Fruit fly (Drosophila melanogaster) whole organism, embryonic: Measurements from ENCODE around the gene CG34026.

Experiments
- BEAF-32 ChIP-seq: fragments of 200-800 bp; sonication (Bioruptor generic); optimal IDR thresholded peaks from 3 replicates; lab custom pipeline; 2017; ENCODE audit warnings: missing biosample characterization, missing genetic modification characterization, mild to moderate bottlenecking, moderate library complexity, missing genetic modification reagents
- Blimp-1 ChIP-seq: fragments of 200-800 bp; sonication (Bioruptor generic); optimal IDR thresholded peaks from 3 replicates; lab custom pipeline; 2018; ENCODE audit warnings: missing biosample characterization, missing genetic modification characterization, mild to moderate bottlenecking, moderate library complexity, missing genetic modification reagents
- CG10565 ChIP-seq: fragments of 200-800 bp; sonication (Bioruptor generic); optimal IDR thresholded peaks from 3 replicates; lab custom pipeline; 2016; ENCODE audit warnings: missing biosample characterization, mild to moderate bottlenecking, missing genetic modification characterization
- CG12071 ChIP-seq: fragments of 200-800 bp; sonication (Bioruptor generic); optimal IDR thresholded peaks from 3 replicates; lab custom pipeline; 2018; ENCODE audit warnings: missing biosample characterization, mild to moderate bottlenecking, missing genetic modification characterization
- CG14014 ChIP-seq: fragments of 200-800 bp; sonication (Bioruptor generic); IDR thresholded peaks from 2 replicates; pipeline ENCODE4 v1.3.6; 2022; ENCODE audit warnings: missing biosample characterization, missing genetic modification characterization
- CG1603 ChIP-seq: fragments of 200-800 bp; sonication (Bioruptor generic); optimal IDR thresholded peaks from 2 replicates; lab custom pipeline; 2019; ENCODE audit warnings: missing biosample characterization, mild to moderate bottlenecking, missing genetic modification characterization, moderate library complexity
- CG16779 ChIP-seq: fragments of 200-800 bp; sonication (Bioruptor generic); IDR thresholded peaks from 2 replicates; pipeline ENCODE4 v1.3.6; 2022; ENCODE audit warnings: missing biosample characterization, missing genetic modification characterization
- CG18599 ChIP-seq: fragments of 200-800 bp; sonication (Bioruptor generic); optimal IDR thresholded peaks from 3 replicates; lab custom pipeline; 2017; ENCODE audit warnings: missing biosample characterization, missing genetic modification characterization, mild to moderate bottlenecking, moderate library complexity, missing genetic modification reagents
- CG18619 ChIP-seq: fragments of 200-800 bp; sonication (Bioruptor generic); optimal IDR thresholded peaks from 3 replicates; lab custom pipeline; 2017; ENCODE audit warnings: missing biosample characterization, mild to moderate bottlenecking, missing genetic modification characterization
- CG2199 ChIP-seq: fragments of 200-800 bp; sonication (Bioruptor generic); IDR thresholded peaks from 3 replicates; pipeline ENCODE4 v1.3.6; 2022; ENCODE audit warnings: missing biosample characterization, missing genetic modification characterization
- CG30431 ChIP-seq: fragments of 200-800 bp; sonication (Bioruptor generic); optimal IDR thresholded peaks from 2 replicates; lab custom pipeline; 2017; ENCODE audit warnings: missing biosample characterization, missing genetic modification characterization
- CG33213 ChIP-seq: fragments of 200-800 bp; sonication (Bioruptor generic); optimal IDR thresholded peaks from 3 replicates; lab custom pipeline; 2016; ENCODE audit warnings: missing biosample characterization, missing genetic modification characterization
- CG34422 ChIP-seq: fragments of 200-800 bp; sonication (Bioruptor generic); IDR thresholded peaks from 3 replicates; pipeline ENCODE4 v1.3.6; 2022; ENCODE audit warnings: missing biosample characterization, missing genetic modification characterization
- CG4328 ChIP-seq: fragments of 200-800 bp; sonication (Bioruptor generic); optimal IDR thresholded peaks from 3 replicates; lab custom pipeline; 2017; ENCODE audit warnings: missing biosample characterization, missing genetic modification reagents, missing genetic modification characterization
- CG43689 ChIP-seq: fragments of 200-800 bp; sonication (Bioruptor generic); IDR thresholded peaks from 2 replicates; pipeline ENCODE4 v1.3.6; 2022; ENCODE audit warnings: missing biosample characterization, missing genetic modification characterization
- CG5953 ChIP-seq: fragments of 200-800 bp; sonication (Bioruptor generic); IDR thresholded peaks from 2 replicates; pipeline ENCODE4 v1.3.6; 2022; ENCODE audit warnings: missing biosample characterization, missing genetic modification characterization
- CG6272 ChIP-seq: fragments of 200-800 bp; sonication (Bioruptor generic); IDR thresholded peaks from 2 replicates; pipeline ENCODE4 v1.3.6; 2022; ENCODE audit warnings: missing biosample characterization, missing genetic modification characterization
- CG7786 ChIP-seq: fragments of 200-800 bp; sonication (Bioruptor generic); optimal IDR thresholded peaks from 2 replicates; lab custom pipeline; 2016; ENCODE audit warnings: missing biosample characterization, missing genetic modification characterization
- CG8388 ChIP-seq: fragments of 200-800 bp; sonication (Bioruptor generic); optimal IDR thresholded peaks from 2 replicates; lab custom pipeline; 2019; ENCODE audit warnings: missing biosample characterization, mild to moderate bottlenecking, missing genetic modification characterization, moderate library complexity
- CG9215 ChIP-seq: fragments of 200-800 bp; sonication (Bioruptor generic); IDR thresholded peaks from 2 replicates; pipeline ENCODE4 v1.3.6; 2022; ENCODE audit warnings: missing biosample characterization, missing genetic modification characterization
- CTCF ChIP-seq: fragments of 200-800 bp; sonication (Bioruptor generic); optimal IDR thresholded peaks from 2 replicates; lab custom pipeline; 2017; ENCODE audit warnings: missing biosample characterization, mild to moderate bottlenecking, missing genetic modification characterization, moderate library complexity
- Gsc ChIP-seq: fragments of 200-800 bp; sonication (Bioruptor generic); IDR thresholded peaks from 2 replicates; pipeline ENCODE4 v1.3.6; 2022; ENCODE audit warnings: missing biosample characterization, missing genetic modification characterization
- H15 ChIP-seq: fragments of 200-800 bp; sonication (Bioruptor generic); IDR thresholded peaks from 3 replicates; pipeline ENCODE4 v1.3.6; 2022; ENCODE audit warnings: missing biosample characterization, missing genetic modification characterization
- HmgD ChIP-seq: fragments of 200-800 bp; sonication (Bioruptor generic); optimal IDR thresholded peaks from 3 replicates; lab custom pipeline; 2016; ENCODE audit warnings: missing biosample characterization, missing genetic modification characterization
- Mes4 ChIP-seq: fragments of 200-800 bp; sonication (Bioruptor generic); optimal IDR thresholded peaks from 2 replicates; lab custom pipeline; 2016; ENCODE audit warnings: missing biosample characterization, missing genetic modification characterization
- NK7.1 ChIP-seq: fragments of 200-800 bp; sonication (Bioruptor generic); optimal IDR thresholded peaks from 3 replicates; lab custom pipeline; 2016; ENCODE audit warnings: missing biosample characterization, missing genetic modification characterization
- Optix ChIP-seq: fragments of 200-800 bp; sonication (Bioruptor generic); IDR thresholded peaks from 3 replicates; pipeline ENCODE4 v1.3.6; 2022; ENCODE audit warnings: missing biosample characterization, missing genetic modification characterization
- PHDP ChIP-seq: fragments of 200-800 bp; sonication (Bioruptor generic); optimal IDR thresholded peaks from 3 replicates; lab custom pipeline; 2018; ENCODE audit warnings: missing biosample characterization, mild to moderate bottlenecking, missing genetic modification characterization, moderate library complexity
- Pdp1 ChIP-seq, 2 experiments: fragments of 200-800 bp; sonication (Bioruptor generic); optimal IDR thresholded peaks; 3 replicates each; lab custom pipeline; 2016; ENCODE audit warnings: missing biosample characterization in 2 of 2, missing genetic modification characterization in 2 of 2, mild to moderate bottlenecking in 1 of 2, moderate library complexity in 1 of 2
- Rx ChIP-seq: fragments of 200-800 bp; sonication (Bioruptor generic); IDR thresholded peaks from 2 replicates; pipeline ENCODE4 v1.3.6; 2022; ENCODE audit warnings: missing biosample characterization, missing genetic modification characterization
- Stat92E ChIP-seq, 3 experiments: fragments of >200 bp in 2 of 3; fragments of 200-800 bp in 1 of 3; sonication (Bioruptor generic) in 1 of 3; optimal IDR thresholded peaks; 2 replicates each; lab custom pipeline; 2017 to 2019; ENCODE audit warnings: missing biosample characterization in 3 of 3, missing genetic modification characterization in 3 of 3, mild to moderate bottlenecking in 1 of 3, moderate library complexity in 1 of 3
- Vsx1 ChIP-seq: fragments of 200-800 bp; sonication (Bioruptor generic); optimal IDR thresholded peaks from 2 replicates; lab custom pipeline; 2017; ENCODE audit warnings: missing biosample characterization, mild to moderate bottlenecking, missing genetic modification characterization, missing genetic modification reagents
- Xbp1 ChIP-seq: fragments of 200-800 bp; sonication (Bioruptor generic); optimal IDR thresholded peaks from 3 replicates; lab custom pipeline; 2016; ENCODE audit warnings: missing biosample characterization, mild to moderate bottlenecking, missing genetic modification characterization
- al ChIP-seq: fragments of 200-800 bp; sonication (Bioruptor generic); IDR thresholded peaks from 2 replicates; pipeline ENCODE4 v1.3.6; 2022; ENCODE audit warnings: missing biosample characterization, missing genetic modification characterization
- danr ChIP-seq: fragments of 200-800 bp; sonication (Bioruptor generic); IDR thresholded peaks from 2 replicates; pipeline ENCODE4 v1.3.6; 2022; ENCODE audit warnings: missing biosample characterization, missing genetic modification characterization
- eyg ChIP-seq: fragments of 200-800 bp; sonication (Bioruptor generic); optimal IDR thresholded peaks from 3 replicates; lab custom pipeline; 2016; ENCODE audit warnings: missing biosample characterization, missing genetic modification characterization
- fd102C ChIP-seq: fragments of 200-800 bp; sonication (Bioruptor generic); optimal IDR thresholded peaks from 2 replicates; lab custom pipeline; 2018; ENCODE audit warnings: missing biosample characterization, mild to moderate bottlenecking, missing genetic modification characterization, moderate library complexity
- jing ChIP-seq: fragments of 200-800 bp; sonication (Bioruptor generic); optimal IDR thresholded peaks from 2 replicates; lab custom pipeline; 2018; ENCODE audit warnings: missing biosample characterization, mild to moderate bottlenecking, missing genetic modification characterization
- knrl ChIP-seq: fragments of 200-800 bp; sonication (Bioruptor generic); IDR thresholded peaks from 3 replicates; pipeline ENCODE4 v1.3.6; 2022; ENCODE audit warnings: missing biosample characterization, missing genetic modification characterization; ENCODE audit not compliant: partially characterized antibody
- lab ChIP-seq: fragments of 200-800 bp; sonication (Bioruptor generic); optimal IDR thresholded peaks from 3 replicates; lab custom pipeline; 2017; ENCODE audit warnings: missing biosample characterization, missing genetic modification characterization, mild to moderate bottlenecking, moderate library complexity, missing genetic modification reagents
- nerfin-2 ChIP-seq: fragments of 200-800 bp; sonication (Bioruptor generic); IDR thresholded peaks from 2 replicates; pipeline ENCODE4 v1.3.6; 2022; ENCODE audit warnings: missing biosample characterization, missing genetic modification characterization; ENCODE audit not compliant: partially characterized antibody
- otp ChIP-seq: fragments of 200-800 bp; sonication (Bioruptor generic); IDR thresholded peaks from 3 replicates; pipeline ENCODE4, ENCODE4 v1.3.6; 2022; ENCODE audit warnings: missing biosample characterization, missing genetic modification characterization
- peb ChIP-seq: fragments of 200-800 bp; sonication (Bioruptor generic); IDR thresholded peaks from 2 replicates; pipeline ENCODE4 v1.3.6; 2022; ENCODE audit warnings: missing biosample characterization, missing genetic modification characterization
- ro ChIP-seq: fragments of 200-800 bp; sonication (Bioruptor generic); IDR thresholded peaks from 2 replicates; pipeline ENCODE4 v1.3.6; 2022; ENCODE audit warnings: missing biosample characterization, missing genetic modification characterization
- salm ChIP-seq: fragments of 200-800 bp; sonication (Bioruptor generic); optimal IDR thresholded peaks from 2 replicates; lab custom pipeline; 2018; ENCODE audit warnings: missing biosample characterization, mild to moderate bottlenecking, missing genetic modification characterization
- sc ChIP-seq, 3 experiments: fragments of >200 bp in 2 of 3; fragments of 200-800 bp in 1 of 3; sonication (Bioruptor generic) in 1 of 3; optimal IDR thresholded peaks; 2 replicates in 2 of 3; 3 replicates in 1 of 3; lab custom pipeline; 2017; ENCODE audit warnings: mild to moderate bottlenecking in 1 of 3, missing biosample characterization in 1 of 3, missing genetic modification characterization in 1 of 3, missing genetic modification reagents in 1 of 3
- seq ChIP-seq: fragments of 200-800 bp; sonication (Bioruptor generic); IDR thresholded peaks from 2 replicates; pipeline ENCODE4 v1.3.6; 2022; ENCODE audit warnings: missing biosample characterization, missing genetic modification characterization
- tio ChIP-seq: fragments of 200-800 bp; sonication (Bioruptor generic); optimal IDR thresholded peaks from 2 replicates; lab custom pipeline; 2017; ENCODE audit warnings: missing biosample characterization, missing genetic modification characterization, inconsistent platforms
- zen2 ChIP-seq: fragments of 200-800 bp; sonication (Bioruptor generic); IDR thresholded peaks from 3 replicates; pipeline ENCODE4 v1.3.6; 2022; ENCODE audit warnings: missing biosample characterization, missing genetic modification characterization; ENCODE audit not compliant: partially characterized antibody
- zfh1 ChIP-seq: fragments of 200-800 bp; sonication (Bioruptor generic); IDR thresholded peaks from 3 replicates; pipeline ENCODE4 v1.3.6; 2022; ENCODE audit warnings: missing biosample characterization, missing genetic modification characterization

The CG34026 gene

dm6 chrX:9576504-9577337, 43.1 kb downstream of the CG34026 start (continued):
- TF ChIP-seq CG16779 (GFP tag; lab: Robert Waterston, UW) (no peak), CG12071 (GFP tag; lab: Kevin White, UChicago) (peak; percentile 5), Xbp1 (GFP tag; lab: Kevin White, UChicago) (no peak), seq (GFP tag; lab: Robert Waterston, UW) (no peak), Stat92E (GFP tag; optimal IDR thresholded peaks at IDR 0.05; lab: Kevin White, UChicago) (no peak), CG30431 (GFP tag; lab: Kevin White, UChicago) (no peak), eyg (GFP tag; lab: Kevin White, UChicago) (no peak), peb (GFP tag; lab: Robert Waterston, UW) (no peak), danr (no peak), CG14014 (GFP tag; lab: Robert Waterston, UW) (no peak), Vsx1 (GFP tag; lab: Kevin White, UChicago) (no peak), PHDP (tag; lab: Kevin White, UChicago) (no peak), NK7.1 (GFP tag; lab: Kevin White, UChicago) (no peak), CG2199 (GFP tag; lab: Robert Waterston, UW) (no peak), zfh1 (0 out of 3 replicates have a peak, but pooled peaks have one; percentile 28), salm (tag; lab: Kevin White, UChicago) (no peak), nerfin-2 (GFP tag; lab: Robert Waterston, UW) (no peak), Blimp-1 (GFP tag; lab: Kevin White, UChicago) (peak; percentile 75), CG8388 (GFP tag; lab: Kevin White, UChicago) (no peak), otp (GFP tag; lab: Robert Waterston, UW) (no peak), CG5953 (GFP tag; lab: Robert Waterston, UW) (no peak), Pdp1 (GFP tag; optimal IDR thresholded peaks at IDR 0.05; lab: Kevin White, UChicago) (no peak), CG18619 (no peak), lab (GFP tag; lab: Kevin White, UChicago) (peak; percentile 34), Rx (GFP tag; lab: Robert Waterston, UW) (no peak), Optix (GFP tag; lab: Robert Waterston, UW) (no peak), Mes4 (GFP tag; lab: Kevin White, UChicago) (no peak), al (GFP tag; lab: Robert Waterston, UW) (no peak), sc (optimal IDR thresholded peaks at IDR 0.05; lab: Kevin White, UChicago) (no peak), sc (GFP tag; optimal IDR thresholded peaks at IDR 0.05; lab: Kevin White, UChicago) (no peak), CG18599 (GFP tag; lab: Kevin White, UChicago) (no peak), CG7786 (GFP tag; lab: Kevin White, UChicago) (no peak), CG43689 (GFP tag; lab: Robert Waterston, UW) (no peak), CG33213 (GFP tag; lab: Kevin White, UChicago) (no peak), CG9215 (GFP tag; lab: Robert Waterston, UW) (no peak), Gsc (GFP tag; lab: Robert Waterston, UW) (no peak), CG34422 (GFP tag; lab: Robert Waterston, UW) (no peak), CTCF (GFP tag; lab: Kevin White, UChicago) (no peak), CG1603 (tag; lab: Kevin White, UChicago) (no peak), CG10565 (no peak), fd102C (GFP tag; lab: Kevin White, UChicago) (no peak), BEAF-32 (no peak), ro (GFP tag; lab: Robert Waterston, UW) (no peak), H15 (GFP tag; lab: Robert Waterston, UW) (no peak), tio (GFP tag; lab: Kevin White, UChicago) (no peak), zen2 (GFP tag; lab: Robert Waterston, UW) (no peak), HmgD (no peak), knrl (GFP tag; lab: Robert Waterston, UW) (no peak), CG6272 (no peak), CG4328 (GFP tag; lab: Kevin White, UChicago) (no peak), jing (GFP tag; lab: Kevin White, UChicago) (no peak)
